Fruit fly (Drosophila melanogaster) whole organism, embryonic: ENCODE measurements around the gene Mct1.

Experiments
- Aef1 ChIP-seq: fragments of 200-800 bp; sonication (Bioruptor generic); IDR thresholded peaks from 3 replicates; pipeline ENCODE4 v1.3.6; 2022; ENCODE audit warnings: missing biosample characterization, missing genetic modification characterization
- Awh ChIP-seq: fragments of 200-800 bp; sonication (Bioruptor generic); IDR thresholded peaks from 2 replicates; pipeline ENCODE4, ENCODE4 v1.3.6; 2022; ENCODE audit warnings: missing biosample characterization, missing genetic modification characterization
- CG1024 ChIP-seq: fragments of 200-800 bp; sonication (Bioruptor generic); IDR thresholded peaks from 2 replicates; pipeline ENCODE4 v1.3.6; 2022; ENCODE audit warnings: missing biosample characterization, missing genetic modification characterization
- CG10543 ChIP-seq: fragments of 200-800 bp; sonication (Bioruptor generic); optimal IDR thresholded peaks from 3 replicates; lab custom pipeline; 2017; ENCODE audit warnings: missing biosample characterization, mild to moderate bottlenecking, missing genetic modification characterization, moderate library complexity
- CG11247 ChIP-seq: fragments of 200-800 bp; sonication (Bioruptor generic); IDR thresholded peaks from 2 replicates; pipeline ENCODE4 v1.3.6; 2022; ENCODE audit warnings: missing biosample characterization, missing genetic modification characterization
- CG12219 ChIP-seq: fragments of 200-800 bp; sonication (Bioruptor generic); optimal IDR thresholded peaks from 3 replicates; lab custom pipeline; 2018; ENCODE audit warnings: missing biosample characterization, mild to moderate bottlenecking, missing genetic modification characterization
- CG13287 ChIP-seq: fragments of 200-800 bp; sonication (Bioruptor generic); IDR thresholded peaks from 2 replicates; pipeline ENCODE4 v1.3.6; 2022; ENCODE audit warnings: missing biosample characterization, missing genetic modification characterization; ENCODE audit not compliant: partially characterized antibody
- CG13424 ChIP-seq: fragments of 200-800 bp; sonication (Bioruptor generic); optimal IDR thresholded peaks from 2 replicates; lab custom pipeline; 2019; ENCODE audit warnings: missing biosample characterization, mild to moderate bottlenecking, missing genetic modification characterization, moderate library complexity
- CG15269 ChIP-seq: fragments of 200-800 bp; sonication (Bioruptor generic); optimal IDR thresholded peaks from 2 replicates; lab custom pipeline; 2018; ENCODE audit warnings: missing biosample characterization, mild to moderate bottlenecking, missing genetic modification characterization, moderate library complexity
- CG15696 ChIP-seq: fragments of 200-800 bp; sonication (Bioruptor generic); optimal IDR thresholded peaks from 2 replicates; lab custom pipeline; 2019; ENCODE audit warnings: missing biosample characterization, mild to moderate bottlenecking, missing genetic modification characterization, moderate library complexity
- CG17328 ChIP-seq: fragments of 200-800 bp; sonication (Bioruptor generic); IDR thresholded peaks from 2 replicates; pipeline ENCODE4 v1.3.6; 2022; ENCODE audit warnings: missing biosample characterization, missing genetic modification characterization
- CG17802 ChIP-seq: fragments of 200-800 bp; sonication (Bioruptor generic); optimal IDR thresholded peaks from 2 replicates; lab custom pipeline; 2018; ENCODE audit warnings: missing biosample characterization, mild to moderate bottlenecking, missing genetic modification characterization, moderate library complexity
- CG17912 ChIP-seq: fragments of 200-800 bp; sonication (Bioruptor generic); optimal IDR thresholded peaks from 2 replicates; lab custom pipeline; 2018; ENCODE audit warnings: missing biosample characterization, mild to moderate bottlenecking, missing genetic modification characterization
- CG31224 ChIP-seq: fragments of 200-800 bp; sonication (Bioruptor generic); IDR thresholded peaks from 2 replicates; pipeline ENCODE4 v1.3.6; 2022; ENCODE audit warnings: missing biosample characterization, missing genetic modification characterization
- CG3726 ChIP-seq: fragments of 200-800 bp; sonication (Bioruptor generic); IDR thresholded peaks from 3 replicates; pipeline ENCODE4, ENCODE4 v1.3.6; 2022; ENCODE audit warnings: missing biosample characterization, missing genetic modification characterization
- CG3995 ChIP-seq: fragments of 200-800 bp; sonication (Bioruptor generic); optimal IDR thresholded peaks from 3 replicates; lab custom pipeline; 2016; ENCODE audit warnings: missing biosample characterization, missing genetic modification characterization
- CG4360 ChIP-seq: fragments of 200-800 bp; sonication (Bioruptor generic); IDR thresholded peaks from 2 replicates; pipeline ENCODE4 v1.3.6; 2022; ENCODE audit warnings: missing biosample characterization, missing genetic modification characterization
- CG4424 ChIP-seq: fragments of 200-800 bp; sonication (Bioruptor generic); optimal IDR thresholded peaks from 3 replicates; lab custom pipeline; 2016; ENCODE audit warnings: missing biosample characterization, missing genetic modification characterization
- CG6254 ChIP-seq: fragments of 200-800 bp; sonication (Bioruptor generic); optimal IDR thresholded peaks from 3 replicates; lab custom pipeline; 2017; ENCODE audit warnings: mild to moderate bottlenecking, missing biosample characterization, missing genetic modification reagents, missing genetic modification characterization
- CG9609 ChIP-seq: fragments of 200-800 bp; sonication (Bioruptor generic); optimal IDR thresholded peaks from 3 replicates; lab custom pipeline; 2016; ENCODE audit warnings: missing biosample characterization, missing genetic modification characterization
- CG9797 ChIP-seq: fragments of 200-800 bp; sonication (Bioruptor generic); optimal IDR thresholded peaks from 3 replicates; lab custom pipeline; 2018; ENCODE audit warnings: missing biosample characterization, mild to moderate bottlenecking, missing genetic modification characterization
- Chrac-16 ChIP-seq: fragments of 200-800 bp; sonication (Bioruptor generic); optimal IDR thresholded peaks from 3 replicates; lab custom pipeline; 2016; ENCODE audit warnings: missing biosample characterization, missing genetic modification characterization
- Dad ChIP-seq: fragments of 200-800 bp; sonication (Bioruptor generic); optimal IDR thresholded peaks from 3 replicates; lab custom pipeline; 2016; ENCODE audit warnings: missing biosample characterization, missing genetic modification characterization
- Dbx ChIP-seq: fragments of 200-800 bp; sonication (Bioruptor generic); IDR thresholded peaks from 3 replicates; pipeline ENCODE4 v1.3.6; 2022; ENCODE audit warnings: missing biosample characterization, missing genetic modification characterization
- Drgx ChIP-seq: fragments of 200-800 bp; sonication (Bioruptor generic); IDR thresholded peaks from 2 replicates; pipeline ENCODE4 v1.3.6; 2022; ENCODE audit warnings: missing biosample characterization, missing genetic modification characterization
- E2f2 ChIP-seq: fragments of 200-800 bp; sonication (Bioruptor generic); IDR thresholded peaks from 2 replicates; pipeline ENCODE4 v1.3.6; 2022; ENCODE audit warnings: missing biosample characterization, missing genetic modification characterization
- Gsc ChIP-seq: fragments of 200-800 bp; sonication (Bioruptor generic); IDR thresholded peaks from 2 replicates; pipeline ENCODE4 v1.3.6; 2022; ENCODE audit warnings: missing biosample characterization, missing genetic modification characterization
- H2.0 ChIP-seq: fragments of 200-800 bp; sonication (Bioruptor generic); IDR thresholded peaks from 2 replicates; pipeline ENCODE4 v1.3.6; 2022; ENCODE audit warnings: missing biosample characterization, missing genetic modification characterization
- HLH54F ChIP-seq: fragments of 200-800 bp; sonication (Bioruptor generic); optimal IDR thresholded peaks from 3 replicates; lab custom pipeline; 2016; ENCODE audit warnings: missing biosample characterization, missing genetic modification characterization
- HmgZ ChIP-seq: fragments of 200-800 bp; sonication (Bioruptor generic); optimal IDR thresholded peaks from 2 replicates; lab custom pipeline; 2018; ENCODE audit warnings: missing biosample characterization, mild to moderate bottlenecking, missing genetic modification characterization
- Opbp ChIP-seq: fragments of 200-800 bp; sonication (Bioruptor generic); IDR thresholded peaks from 3 replicates; pipeline ENCODE4 v1.3.6; 2022; ENCODE audit warnings: missing biosample characterization, missing genetic modification characterization; ENCODE audit not compliant: partially characterized antibody
- Rx ChIP-seq: fragments of 200-800 bp; sonication (Bioruptor generic); IDR thresholded peaks from 2 replicates; pipeline ENCODE4 v1.3.6; 2022; ENCODE audit warnings: missing biosample characterization, missing genetic modification characterization
- Sox100B ChIP-seq: fragments of 200-800 bp; sonication (Bioruptor generic); optimal IDR thresholded peaks from 3 replicates; lab custom pipeline; 2018; ENCODE audit warnings: missing biosample characterization, mild to moderate bottlenecking, missing genetic modification characterization
- Taf1 ChIP-seq: fragments of 200-800 bp; sonication (Bioruptor generic); IDR thresholded peaks from 2 replicates; pipeline ENCODE4 v1.3.6; 2022; ENCODE audit warnings: missing biosample characterization, missing genetic modification characterization
- Xrp1 ChIP-seq: fragments of 200-800 bp; sonication (Bioruptor generic); IDR thresholded peaks from 2 replicates; pipeline ENCODE4 v1.3.6; 2022; ENCODE audit warnings: missing biosample characterization, missing genetic modification characterization
- abd-A ChIP-seq: fragments of 200-800 bp; sonication (Bioruptor generic); optimal IDR thresholded peaks from 3 replicates; lab custom pipeline; 2019; ENCODE audit warnings: missing biosample characterization, mild to moderate bottlenecking, missing genetic modification characterization, moderate library complexity
- br ChIP-seq: fragments of >200 bp; optimal IDR thresholded peaks from 2 replicates; lab custom pipeline; 2017
- cato ChIP-seq: fragments of 200-800 bp; sonication (Bioruptor generic); optimal IDR thresholded peaks from 2 replicates; lab custom pipeline; 2016; ENCODE audit warnings: missing biosample characterization, missing genetic modification characterization, borderline replicate concordance
- chif ChIP-seq, 2 experiments: fragments of 200-800 bp; sonication (Bioruptor generic); optimal IDR thresholded peaks; 3 replicates each; lab custom pipeline; 2016; ENCODE audit warnings: missing biosample characterization in 2 of 2, missing genetic modification characterization in 2 of 2
- dimm ChIP-seq: fragments of 200-800 bp; sonication (Bioruptor generic); IDR thresholded peaks from 2 replicates; pipeline ENCODE4 v1.3.6; 2022; ENCODE audit warnings: missing biosample characterization, missing genetic modification characterization
- dmrt99B ChIP-seq: fragments of 200-800 bp; sonication (Bioruptor generic); optimal IDR thresholded peaks from 2 replicates; lab custom pipeline; 2018; ENCODE audit warnings: missing biosample characterization, mild to moderate bottlenecking, missing genetic modification characterization, moderate library complexity
- eve ChIP-seq, 2 experiments: fragments of >200 bp; optimal IDR thresholded peaks; 2 replicates each; lab custom pipeline; 2017; ENCODE audit warnings: missing biosample characterization in 2 of 2, missing genetic modification characterization in 2 of 2
- gcm ChIP-seq: fragments of 200-800 bp; sonication (Bioruptor generic); optimal IDR thresholded peaks from 2 replicates; lab custom pipeline; 2019; ENCODE audit warnings: missing biosample characterization, mild to moderate bottlenecking, missing genetic modification characterization, moderate library complexity
- jigr1 ChIP-seq: fragments of 200-800 bp; sonication (Bioruptor generic); IDR thresholded peaks from 3 replicates; pipeline ENCODE4 v1.3.6; 2022; ENCODE audit warnings: missing biosample characterization, missing genetic modification characterization
- lov ChIP-seq, 2 experiments: fragments of 200-800 bp in 1 of 2; fragments of >200 bp in 1 of 2; sonication (Bioruptor generic) in 1 of 2; IDR thresholded peaks in 1 of 2; optimal IDR thresholded peaks in 1 of 2; 2 replicates in 1 of 2; 3 replicates in 1 of 2; pipeline versions ENCODE4 v1.3.6 to Lab custom; 2017 to 2022; ENCODE audit warnings: missing biosample characterization in 1 of 2, missing genetic modification characterization in 1 of 2
- nerfin-2 ChIP-seq: fragments of 200-800 bp; sonication (Bioruptor generic); IDR thresholded peaks from 2 replicates; pipeline ENCODE4 v1.3.6; 2022; ENCODE audit warnings: missing biosample characterization, missing genetic modification characterization; ENCODE audit not compliant: partially characterized antibody
- ranshi ChIP-seq: fragments of 200-800 bp; sonication (Bioruptor generic); IDR thresholded peaks from 2 replicates; pipeline ENCODE4 v1.3.6; 2022; ENCODE audit warnings: missing biosample characterization, missing genetic modification characterization
- ro ChIP-seq: fragments of 200-800 bp; sonication (Bioruptor generic); IDR thresholded peaks from 2 replicates; pipeline ENCODE4 v1.3.6; 2022; ENCODE audit warnings: missing biosample characterization, missing genetic modification characterization
- salm ChIP-seq: fragments of 200-800 bp; sonication (Bioruptor generic); optimal IDR thresholded peaks from 2 replicates; lab custom pipeline; 2018; ENCODE audit warnings: missing biosample characterization, mild to moderate bottlenecking, missing genetic modification characterization
- tin ChIP-seq: fragments of 200-800 bp; sonication (Bioruptor generic); optimal IDR thresholded peaks from 3 replicates; lab custom pipeline; 2016; ENCODE audit warnings: missing biosample characterization, missing genetic modification characterization
- trem ChIP-seq: fragments of 200-800 bp; optimal IDR thresholded peaks from 3 replicates; lab custom pipeline; 2019; ENCODE audit warnings: missing biosample characterization, mild to moderate bottlenecking, missing genetic modification characterization, moderate library complexity
- wdn ChIP-seq: fragments of 200-800 bp; sonication (Bioruptor generic); IDR thresholded peaks from 2 replicates; pipeline ENCODE4 v1.3.6; 2022; ENCODE audit warnings: missing biosample characterization, missing genetic modification characterization

Mct1 gene

DNA sequence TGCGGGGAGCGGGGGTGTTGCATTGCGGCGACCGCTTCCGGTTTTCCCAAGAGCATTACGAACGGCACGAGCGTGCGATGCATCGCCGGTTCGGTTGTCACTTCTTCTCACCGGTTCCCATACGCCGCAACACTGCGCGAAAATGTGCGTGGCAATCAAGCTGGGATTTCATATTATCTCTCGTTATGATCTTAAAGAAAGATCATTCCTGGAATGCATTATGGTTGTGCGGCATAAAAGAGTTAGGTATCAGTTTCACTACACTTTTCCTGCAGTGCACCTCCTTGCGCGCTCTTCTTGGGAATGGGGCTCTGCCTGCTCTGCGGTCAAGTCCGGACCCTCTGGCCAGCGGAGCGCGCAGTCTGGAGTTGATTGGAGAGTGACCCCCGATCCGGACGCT is 22.9 kb upstream of the Mct1 start (continued):
- TF ChIP-seq nerfin-2 (GFP tag; lab: Robert Waterston, UW) (no peak), CG13287 (GFP tag; lab: Robert Waterston, UW) (no peak), E2f2 (peak; percentile 33; the same call in 1 of the 2 replicates), CG17328 (peak; percentile 82), Taf1 (GFP tag; lab: Robert Waterston, UW) (no peak), CG31224 (GFP tag; lab: Robert Waterston, UW) (no peak), cato (GFP tag; lab: Kevin White, UChicago) (no peak), CG13424 (tag; lab: Kevin White, UChicago) (peak; percentile 38), abd-A (no peak), Awh (GFP tag; lab: Robert Waterston, UW) (peak; percentile 69), Gsc (GFP tag; lab: Robert Waterston, UW) (no peak), salm (tag; lab: Kevin White, UChicago) (no peak), CG6254 (GFP tag; lab: Kevin White, UChicago) (peak; percentile 35), CG15696 (tag; lab: Kevin White, UChicago) (no peak), CG17912 (GFP tag; lab: Kevin White, UChicago) (no peak), dmrt99B (tag; lab: Kevin White, UChicago) (peak; percentile 74), Dbx (GFP tag; lab: Robert Waterston, UW) (no peak), wdn (no peak), CG3995 (no peak), CG1024 (peak; percentile 47; the same call in 1 of the 2 replicates), chif (GFP tag; optimal IDR thresholded peaks at IDR 0.05; lab: Kevin White, UChicago) (peak in 1 of 2 experiments; percentile 51), HLH54F (no peak), CG11247 (GFP tag; lab: Robert Waterston, UW) (no peak), Drgx (GFP tag; lab: Robert Waterston, UW) (peak; percentile 81), ro (no peak), trem (tag; lab: Kevin White, UChicago) (no peak), eve (GFP tag; optimal IDR thresholded peaks at IDR 0.05; lab: Kevin White, UChicago) (no peak), CG4360 (GFP tag; lab: Robert Waterston, UW) (no peak), CG10543 (no peak), CG15269 (no peak), Sox100B (GFP tag; lab: Kevin White, UChicago) (no peak), gcm (GFP tag; lab: Kevin White, UChicago) (no peak), CG17802 (tag; lab: Kevin White, UChicago) (peak; percentile 53), Rx (GFP tag; lab: Robert Waterston, UW) (no peak), Xrp1 (GFP tag; lab: Robert Waterston, UW) (peak; percentile 48; the same call in 1 of the 2 replicates), CG4424 (peak; percentile 47), Opbp (GFP tag; lab: Robert Waterston, UW) (no peak), ranshi (GFP tag; lab: Robert Waterston, UW) (peak; percentile 61; the same call in 1 of the 2 replicates), H2.0 (GFP tag; lab: Robert Waterston, UW) (peak; percentile 49), CG12219 (GFP tag; lab: Kevin White, UChicago) (no peak), tin (GFP tag; lab: Kevin White, UChicago) (peak; percentile 28), dimm (GFP tag; lab: Robert Waterston, UW) (peak; percentile 43; the same call in 1 of the 2 replicates), CG3726 (GFP tag; lab: Robert Waterston, UW) (no peak; the same call in 2 of the 3 replicates), CG9609 (no peak), HmgZ (tag; lab: Kevin White, UChicago) (no peak), jigr1 (GFP tag; lab: Robert Waterston, UW) (no peak), lov (optimal IDR thresholded peaks at IDR 0.05; lab: Kevin White, UChicago) (no peak), lov (GFP tag; IDR thresholded peaks at IDR 0.05; lab: Robert Waterston, UW) (no peak), Chrac-16 (GFP tag; lab: Kevin White, UChicago) (no peak), CG9797 (GFP tag; lab: Kevin White, UChicago) (no peak), Aef1 (0 out of 3 replicates have a peak, but pooled peaks have one; percentile 10), br (lab: Kevin White, UChicago) (no peak), Dad (GFP tag; lab: Kevin White, UChicago) (no peak)
